Worm (Caenorhabditis elegans) whole organism, L1 larva: ENCODE measurements around the gene F52G3.5.

Experiments
- C34B4.2 ChIP-seq: sonication (generic microtip); optimal IDR thresholded peaks from 2 replicates; lab custom pipeline; 2017; ENCODE audit warnings: mild to moderate bottlenecking, missing genetic modification characterization, missing compliant biosample characterization
- F16B12.6 ChIP-seq: fragments of 150-350 bp; optimal IDR thresholded peaks from 2 replicates; lab custom pipeline; 2014; ENCODE audit warnings: missing biosample characterization, missing genetic modification characterization
- aha-1 ChIP-seq: fragments of 150-350 bp; optimal IDR thresholded peaks from 2 replicates; lab custom pipeline; 2014; ENCODE audit warnings: missing biosample characterization, missing genetic modification characterization
- blmp-1 ChIP-seq: fragments of 150-350 bp; optimal IDR thresholded peaks from 2 replicates; lab custom pipeline; 2014; ENCODE audit warnings: missing biosample characterization, missing genetic modification characterization
- ceh-82 ChIP-seq, 3 experiments: fragments of 150-350 bp in 1 of 3; sonication (generic microtip) in 2 of 3; optimal IDR thresholded peaks; 2 replicates each; lab custom pipeline; 2014 to 2017; ENCODE audit warnings: missing biosample characterization in 3 of 3, missing genetic modification characterization in 3 of 3
- ceh-90 ChIP-seq: sonication (generic microtip); optimal IDR thresholded peaks from 2 replicates; lab custom pipeline; 2016; ENCODE audit warnings: missing genetic modification characterization, missing compliant biosample characterization
- ces-1 ChIP-seq: fragments of 150-350 bp; optimal IDR thresholded peaks from 2 replicates; lab custom pipeline; 2014; ENCODE audit warnings: missing biosample characterization, missing genetic modification reagents, missing genetic modification characterization
- dpl-1 ChIP-seq, 3 experiments: fragments of 150-350 bp in 2 of 3; sonication (generic microtip) in 1 of 3; optimal IDR thresholded peaks; 2 replicates each; lab custom pipeline; 2014 to 2017; ENCODE audit warnings: missing biosample characterization in 3 of 3, missing genetic modification characterization in 3 of 3, missing genetic modification reagents in 3 of 3
- dsc-1 ChIP-seq: sonication (generic microtip); optimal IDR thresholded peaks from 2 replicates; lab custom pipeline; 2016; ENCODE audit warnings: mild to moderate bottlenecking, missing genetic modification characterization, missing compliant biosample characterization
- efl-1 ChIP-seq, 4 experiments: fragments of 150-350 bp; optimal IDR thresholded peaks in 3 of 4; peaks in 1 of 4; 1 replicate in 1 of 4; 2 replicates in 3 of 4; lab custom pipeline; 2014; ENCODE audit warnings: missing biosample characterization in 2 of 4, missing genetic modification characterization in 2 of 4, missing genetic modification reagents in 2 of 4
- egl-27 ChIP-seq, 2 experiments: fragments of 150-350 bp in 1 of 2; sonication (generic microtip); optimal IDR thresholded peaks; 3 replicates each; lab custom pipeline; 2017 to 2018; ENCODE audit warnings: missing biosample characterization in 2 of 2, missing genetic modification characterization in 2 of 2, missing genetic modification reagents in 2 of 2
- elt-2 ChIP-seq: sonication (generic microtip); optimal IDR thresholded peaks from 2 replicates; lab custom pipeline; 2016; ENCODE audit warnings: missing genetic modification characterization, mild to moderate bottlenecking, inconsistent platforms, missing compliant biosample characterization, missing genetic modification reagents
- fos-1 ChIP-seq: fragments of 150-350 bp; optimal IDR thresholded peaks from 2 replicates; lab custom pipeline; 2014; ENCODE audit warnings: missing biosample characterization, missing genetic modification characterization
- grh-1 ChIP-seq: fragments of 200-800 bp; sonication (Bioruptor generic); IDR thresholded peaks from 2 replicates; pipeline ENCODE4 v1.3.6; 2022; ENCODE audit warnings: missing genetic modification reagents, missing genetic modification characterization, missing compliant biosample characterization
- hlh-4 ChIP-seq: sonication (generic microtip); optimal IDR thresholded peaks from 2 replicates; lab custom pipeline; 2016; ENCODE audit warnings: mild to moderate bottlenecking, missing genetic modification characterization, missing compliant biosample characterization
- lin-13 ChIP-seq: fragments of 150-350 bp; optimal IDR thresholded peaks from 2 replicates; lab custom pipeline; 2014; ENCODE audit warnings: missing biosample characterization, missing genetic modification reagents, missing genetic modification characterization
- lin-14 ChIP-seq: fragments of 200-800 bp; sonication (Bioruptor generic); optimal IDR thresholded peaks from 2 replicates; lab custom pipeline; 2018; ENCODE audit warnings: mild to moderate bottlenecking, missing genetic modification characterization, moderate library complexity, missing compliant biosample characterization
- lin-15B ChIP-seq: fragments of 150-350 bp; sonication (generic microtip); optimal IDR thresholded peaks from 3 replicates; lab custom pipeline; 2014; ENCODE audit warnings: missing biosample characterization, missing genetic modification characterization
- lin-39 ChIP-seq: fragments of 150-350 bp; optimal IDR thresholded peaks from 2 replicates; lab custom pipeline; 2014; ENCODE audit warnings: missing biosample characterization, missing genetic modification reagents, missing genetic modification characterization
- lir-3 ChIP-seq: sonication (generic microtip); optimal IDR thresholded peaks from 2 replicates; lab custom pipeline; 2016; ENCODE audit warnings: mild to moderate bottlenecking, missing genetic modification characterization, moderate library complexity, missing compliant biosample characterization; ENCODE audit not compliant: poor library complexity
- lsy-2 ChIP-seq, 2 experiments: fragments of 150-350 bp; optimal IDR thresholded peaks; 2 replicates each; lab custom pipeline; 2014; ENCODE audit warnings: missing biosample characterization in 2 of 2, missing genetic modification characterization in 2 of 2
- mab-9 ChIP-seq: fragments of 200-800 bp; sonication (Bioruptor generic); IDR thresholded peaks from 2 replicates; pipeline ENCODE4 v1.3.6; 2022; ENCODE audit warnings: missing genetic modification reagents, missing genetic modification characterization, missing compliant biosample characterization
- mdl-1 ChIP-seq, 2 experiments: fragments of 150-350 bp; optimal IDR thresholded peaks; 2 replicates each; lab custom pipeline; 2014 to 2017; ENCODE audit warnings: missing biosample characterization in 2 of 2, missing genetic modification characterization in 2 of 2, inconsistent platforms in 1 of 2
- mef-2 ChIP-seq: fragments of 150-350 bp; optimal IDR thresholded peaks from 2 replicates; lab custom pipeline; 2014; ENCODE audit warnings: missing biosample characterization, missing genetic modification characterization
- nhr-11 ChIP-seq: fragments of 150-350 bp; optimal IDR thresholded peaks from 2 replicates; lab custom pipeline; 2014; ENCODE audit warnings: missing biosample characterization, missing genetic modification characterization
- nhr-19 ChIP-seq: fragments of 200-800 bp; sonication (Bioruptor generic); conservative IDR thresholded peaks from 2 replicates; pipeline ENCODE4 v1.3.6; 2022; ENCODE audit warnings: missing genetic modification characterization, missing compliant biosample characterization
- nhr-237 ChIP-seq: fragments of 150-350 bp; optimal IDR thresholded peaks from 2 replicates; lab custom pipeline; 2014; ENCODE audit warnings: missing biosample characterization, missing genetic modification characterization
- nhr-28 ChIP-seq: fragments of 150-350 bp; optimal IDR thresholded peaks from 2 replicates; lab custom pipeline; 2014; ENCODE audit warnings: missing biosample characterization, missing genetic modification characterization
- nhr-84 ChIP-seq: sonication (generic microtip); optimal IDR thresholded peaks from 2 replicates; lab custom pipeline; 2017; ENCODE audit warnings: missing biosample characterization, missing genetic modification characterization
- nhr-85 ChIP-seq: sonication (generic microtip); peaks from one replicate; lab custom pipeline; 2016; ENCODE audit warnings: missing genetic modification characterization, inconsistent platforms, missing compliant biosample characterization
- pax-3 ChIP-seq: fragments of 200-800 bp; sonication (Bioruptor generic); optimal IDR thresholded peaks from 2 replicates; lab custom pipeline; 2018; ENCODE audit warnings: mild to moderate bottlenecking, missing genetic modification characterization, moderate library complexity, missing compliant biosample characterization
- pqm-1 ChIP-seq: sonication (generic microtip); optimal IDR thresholded peaks from 3 replicates; lab custom pipeline; 2017; ENCODE audit warnings: missing biosample characterization, missing genetic modification characterization
- skn-1 ChIP-seq: fragments of 150-350 bp; optimal IDR thresholded peaks from 2 replicates; lab custom pipeline; 2014; ENCODE audit warnings: missing biosample characterization, missing genetic modification characterization
- snpc-4 ChIP-seq: fragments of 150-350 bp; optimal IDR thresholded peaks from 2 replicates; lab custom pipeline; 2014; ENCODE audit warnings: missing biosample characterization, missing genetic modification characterization
- snu-23 ChIP-seq: sonication (generic microtip); optimal IDR thresholded peaks from 2 replicates; lab custom pipeline; 2016; ENCODE audit warnings: missing genetic modification characterization, missing compliant biosample characterization
- sptf-1 ChIP-seq: fragments of 150-350 bp; optimal IDR thresholded peaks from 2 replicates; lab custom pipeline; 2014; ENCODE audit warnings: missing biosample characterization, missing genetic modification characterization
- swsn-7 ChIP-seq: sonication (generic microtip); optimal IDR thresholded peaks from 2 replicates; lab custom pipeline; 2016; ENCODE audit warnings: missing genetic modification characterization, missing compliant biosample characterization
- tlp-1 ChIP-seq: fragments of 150-350 bp; optimal IDR thresholded peaks from 2 replicates; lab custom pipeline; 2014; ENCODE audit warnings: missing biosample characterization, missing genetic modification characterization
- unc-130 ChIP-seq: fragments of 150-350 bp; optimal IDR thresholded peaks from 2 replicates; lab custom pipeline; 2017; ENCODE audit warnings: missing biosample characterization, missing genetic modification characterization, inconsistent platforms
- unc-30 ChIP-seq: sonication (generic microtip); optimal IDR thresholded peaks from 2 replicates; lab custom pipeline; 2017; ENCODE audit warnings: missing biosample characterization, missing genetic modification characterization
- unc-62 ChIP-seq: fragments of 150-350 bp; optimal IDR thresholded peaks from 2 replicates; lab custom pipeline; 2014; ENCODE audit warnings: missing biosample characterization, missing genetic modification reagents, missing genetic modification characterization
- unc-98 ChIP-seq: fragments of 200-800 bp; sonication (Bioruptor generic); IDR thresholded peaks from 2 replicates; pipeline ENCODE4 v1.3.6; 2022; ENCODE audit warnings: missing genetic modification characterization, missing compliant biosample characterization
- vab-15 ChIP-seq: sonication (generic microtip); optimal IDR thresholded peaks from 2 replicates; lab custom pipeline; 2017; ENCODE audit warnings: missing genotype, mild to moderate bottlenecking, missing genetic modification characterization, missing compliant biosample characterization
- xbp-1 ChIP-seq: sonication (generic microtip); optimal IDR thresholded peaks from 2 replicates; lab custom pipeline; 2016; ENCODE audit warnings: missing genetic modification characterization, missing compliant biosample characterization
- zag-1 ChIP-seq: fragments of 150-350 bp; optimal IDR thresholded peaks from 2 replicates; lab custom pipeline; 2014; ENCODE audit warnings: missing biosample characterization, missing genetic modification characterization
- zip-4 ChIP-seq: fragments of 200-800 bp; sonication (Bioruptor generic); optimal IDR thresholded peaks from 2 replicates; lab custom pipeline; 2018; ENCODE audit warnings: mild to moderate bottlenecking, missing genetic modification characterization, moderate library complexity, missing compliant biosample characterization
- ztf-11 ChIP-seq, 2 experiments: sonication (generic microtip); optimal IDR thresholded peaks; 2 replicates each; lab custom pipeline; 2016 to 2017; ENCODE audit warnings: missing genetic modification characterization in 2 of 2, missing biosample characterization in 1 of 2, missing compliant biosample characterization in 1 of 2
- ztf-4 ChIP-seq: fragments of 150-350 bp; optimal IDR thresholded peaks from 2 replicates; lab custom pipeline; 2014; ENCODE audit warnings: missing biosample characterization, missing genetic modification characterization

Gene F52G3.5

DNA sequence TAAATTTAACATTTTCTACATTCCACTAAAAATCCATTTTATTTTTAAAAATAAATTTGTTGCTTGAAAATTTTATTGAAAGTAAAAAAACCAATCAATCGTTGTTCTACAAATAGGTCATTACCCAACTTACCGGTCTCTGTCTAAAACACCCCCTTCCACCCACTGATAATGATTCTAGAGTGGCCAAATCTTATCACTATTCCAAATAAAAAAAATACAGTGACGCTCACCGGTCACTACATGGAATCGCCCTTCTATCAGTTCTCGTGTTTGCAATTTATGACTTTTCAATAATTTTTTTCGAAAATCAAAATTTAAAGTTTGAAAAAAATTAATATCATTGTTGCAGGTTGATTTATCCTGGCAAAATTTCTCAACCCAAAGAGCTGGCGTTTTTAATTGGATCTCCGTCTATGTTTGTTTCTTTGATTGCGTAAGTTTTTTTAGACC lies 12.4 kb downstream of the F52G3.5 start, which contains the start of the genes F52G3.1 and F52G3.7:
F52G3.1 (plus strand) TSS at position 353 of the 453 bp plus-strand sequence.
F52G3.7 (plus strand) TSS at position 403 of the 453 bp plus-strand sequence.
- peak; percentile 6 for TF ChIP-seq elt-2 (tag; lab: Kevin White, UChicago)
- no peak for TF ChIP-seq lsy-2 (tag; optimal IDR thresholded peaks at IDR 0.05; lab: Kevin White, UChicago)
- TF ChIP-seq, all 84 proteins: peak for 1

DNA sequence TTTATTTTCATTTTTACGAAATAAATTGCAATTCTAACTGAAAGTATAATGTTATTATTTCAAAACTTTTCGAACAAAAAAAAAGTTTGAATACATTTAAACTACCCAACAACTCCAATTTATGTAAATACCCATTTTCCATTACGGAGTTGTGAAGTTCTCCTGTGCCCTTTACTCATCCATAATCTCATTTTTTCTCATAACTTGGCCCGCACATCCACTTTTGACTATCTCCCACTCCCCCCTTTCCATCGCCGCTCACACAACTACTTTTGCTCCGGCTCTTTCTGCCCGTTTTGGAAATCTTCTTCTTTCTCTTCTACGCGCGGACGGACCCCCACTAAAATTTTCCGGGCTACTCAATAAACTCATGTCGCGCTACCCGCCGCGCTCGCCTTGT lies 13.3 kb downstream of the F52G3.5 start:
- TF ChIP-seq lin-14 (GFP tag; lab: Kevin White, UChicago), result peak; percentile 15
- TF ChIP-seq mdl-1 (tag; optimal IDR thresholded peaks at IDR 0.05; lab: Kevin White, UChicago), result no peak

DNA sequence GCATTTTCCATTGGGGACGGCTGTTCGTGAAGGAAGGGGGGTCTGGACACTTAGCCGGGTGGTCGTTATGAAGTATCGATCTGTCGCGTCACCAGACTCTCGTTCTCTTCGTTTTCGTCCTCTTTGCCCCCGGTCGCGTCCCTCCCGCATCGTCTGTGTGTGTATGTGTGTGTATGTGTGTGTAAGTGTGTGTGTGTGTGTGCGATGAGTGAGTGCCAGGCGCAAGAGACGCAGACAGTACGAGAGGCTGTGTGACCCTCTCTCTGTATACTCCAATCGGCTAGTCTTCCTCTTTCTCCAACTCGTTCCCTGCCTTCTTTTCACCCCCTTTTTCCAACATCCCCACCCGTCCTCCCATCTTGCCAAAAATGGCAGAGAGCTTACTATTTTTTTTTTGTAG lies 14.6 kb downstream of the F52G3.5 start:
- TF ChIP-seq xbp-1, result peak; percentile 69
- TF ChIP-seq mab-9 (GFP tag; lab: Robert Waterston, UW), result peak; percentile 69; the same call in 1 of the 2 replicates
- peak; percentile 69 for TF ChIP-seq dsc-1
- no peak for TF ChIP-seq tlp-1 (tag; lab: Kevin White, UChicago)
- no peak for TF ChIP-seq ceh-90 (tag; lab: Kevin White, UChicago)
- TF ChIP-seq aha-1, result no peak
- TF ChIP-seq dpl-1 (GFP tag; optimal IDR thresholded peaks at IDR 0.05; lab: Kevin White, UChicago), result peak; percentile 20 to 53 (median 45)
- peak; percentile 93 for TF ChIP-seq snu-23 (GFP tag; lab: Kevin White, UChicago)
- TF ChIP-seq C34B4.2 (tag; lab: Kevin White, UChicago), result no peak
- TF ChIP-seq ces-1 (GFP tag; lab: Kevin White, UChicago), result no peak
- no peak for TF ChIP-seq mef-2 (tag; lab: Kevin White, UChicago)
- no peak for TF ChIP-seq unc-98 (GFP tag; lab: Robert Waterston, UW)
- TF ChIP-seq unc-30 (tag; lab: Kevin White, UChicago), result no peak
- TF ChIP-seq blmp-1, result peak; percentile 50
- peak; percentile 78 for TF ChIP-seq ztf-4 (tag; lab: Kevin White, UChicago)
- TF ChIP-seq lin-15B, result no peak
- peak; percentile 63 for TF ChIP-seq skn-1 (tag; lab: Kevin White, UChicago)
- TF ChIP-seq lir-3 (tag; lab: Kevin White, UChicago), result peak; percentile 39
- peak; percentile 38 for TF ChIP-seq F16B12.6 (tag; lab: Kevin White, UChicago)
- TF ChIP-seq snpc-4 (tag; lab: Kevin White, UChicago), result peak; percentile 68
- TF ChIP-seq nhr-28 (tag; lab: Kevin White, UChicago), result no peak
- TF ChIP-seq fos-1, result peak; percentile 80
- peak; percentile 10 for TF ChIP-seq zip-4 (GFP tag; lab: Kevin White, UChicago)
- TF ChIP-seq zag-1 (tag; lab: Kevin White, UChicago), result no peak
- TF ChIP-seq lin-13 (GFP tag; lab: Kevin White, UChicago), result peak; percentile 82
- TF ChIP-seq nhr-84 (tag; lab: Kevin White, UChicago), result no peak
- TF ChIP-seq hlh-4, result no peak
- TF ChIP-seq sptf-1 (tag; lab: Kevin White, UChicago), result no peak
- peak; percentile 92 for TF ChIP-seq nhr-85 (tag; lab: Kevin White, UChicago)
- TF ChIP-seq unc-62, result no peak
- peak; percentile 39 for TF ChIP-seq vab-15 (tag; lab: Kevin White, UChicago)
- no peak; the same call in 1 of the 2 replicates for TF ChIP-seq grh-1 (GFP tag; lab: Robert Waterston, UW)
- peak in 1 of 2 experiments; percentile 72 for TF ChIP-seq ztf-11 (tag; optimal IDR thresholded peaks at IDR 0.05; lab: Kevin White, UChicago)
- peak; percentile 82 for TF ChIP-seq nhr-19 (GFP tag; lab: Robert Waterston, UW)
- peak; percentile 30 for TF ChIP-seq nhr-237 (tag; lab: Kevin White, UChicago)
- peak; percentile 69 to 87 for TF ChIP-seq lsy-2 (tag; optimal IDR thresholded peaks at IDR 0.05; lab: Kevin White, UChicago)
- TF ChIP-seq pqm-1, result no peak
- peak; percentile 72 to 95 (median 85) for TF ChIP-seq ceh-82 (tag; optimal IDR thresholded peaks at IDR 0.05; lab: Kevin White, UChicago)
- TF ChIP-seq unc-130 (tag; lab: Kevin White, UChicago), result peak; percentile 90
- no peak for TF ChIP-seq lin-39
- peak; percentile 89 for TF ChIP-seq swsn-7 (tag; lab: Kevin White, UChicago)
- TF ChIP-seq pax-3 (tag; lab: Kevin White, UChicago), result peak; percentile 69
- TF ChIP-seq efl-1 (optimal IDR thresholded peaks at IDR 0.05; lab: Kevin White, UChicago), result peak; percentile 63 to 76
- peak in 1 of 2 experiments; percentile 29 for TF ChIP-seq efl-1 (GFP tag; optimal IDR thresholded peaks at IDR 0.05 in 1 of 2; lab: Kevin White, UChicago)
- TF ChIP-seq elt-2 (tag; lab: Kevin White, UChicago), result peak; percentile 53
- peak; percentile 62 to 77 for TF ChIP-seq egl-27 (tag; optimal IDR thresholded peaks at IDR 0.05; lab: Kevin White, UChicago)
- TF ChIP-seq nhr-11, result no peak
